Fruit fly (Drosophila melanogaster) whole organism, prepupa: Measurements from ENCODE around the gene Sugb.
A peak's percentile ranks its signal among the peaks of the same experiment; 100 is the strongest.

Source experiments
- CG8119 ChIP-seq: fragments of 200-800 bp; sonication (Bioruptor generic); IDR thresholded peaks from 3 replicates; pipeline ENCODE4 v1.3.6; 2022; ENCODE audit warnings: missing biosample characterization, missing genetic modification characterization
- CG8319 ChIP-seq: fragments of 200-800 bp; sonication (Bioruptor generic); optimal IDR thresholded peaks from 3 replicates; lab custom pipeline; 2016; ENCODE audit warnings: missing biosample characterization, missing genetic modification characterization
- Smox ChIP-seq: fragments of 200-800 bp; sonication (Bioruptor generic); optimal IDR thresholded peaks from 3 replicates; lab custom pipeline; 2016; ENCODE audit warnings: missing biosample characterization, missing genetic modification characterization
- eg ChIP-seq: fragments of 200-800 bp; sonication (Bioruptor generic); IDR thresholded peaks from 3 replicates; pipeline ENCODE4 v1.3.6; 2022; ENCODE audit warnings: missing biosample characterization, missing genetic modification characterization
- svp ChIP-seq: fragments of 200-800 bp; sonication (Bioruptor generic); peaks from one replicate; lab custom pipeline; 2016; ENCODE audit warnings: missing biosample characterization, missing genetic modification characterization

dm6 chr3L:11683819-11684521, at the start of gene Sugb:
- TF ChIP-seq Smox (GFP tag; lab: Kevin White, UChicago): no peak
- no peak for TF ChIP-seq CG8319 (GFP tag; lab: Kevin White, UChicago)
- TF ChIP-seq eg: no peak; the same call in 1 of the 3 replicates
- TF ChIP-seq svp (GFP tag; lab: Kevin White, UChicago): peak; percentile 89
- peak; percentile 70; the same call in 2 of the 3 replicates for TF ChIP-seq CG8119 (GFP tag; lab: Robert Waterston, UW)
